Fruit fly (Drosophila melanogaster) whole organism, wandering third instar larva: ENCODE data around the gene CG34281.

Experiments used
- Abd-B ChIP-seq: fragments of >200 bp; optimal IDR thresholded peaks from 2 replicates; lab custom pipeline; 2017; ENCODE audit warnings: missing biosample characterization, missing genetic modification characterization
- HLH106 ChIP-seq: fragments of 200-800 bp; optimal IDR thresholded peaks from 3 replicates; lab custom pipeline; 2019; ENCODE audit warnings: missing biosample characterization, mild to moderate bottlenecking, missing genetic modification characterization, moderate library complexity
- h ChIP-seq: fragments of 200-800 bp; sonication (Bioruptor generic); optimal IDR thresholded peaks from 3 replicates; lab custom pipeline; 2016; ENCODE audit warnings: missing biosample characterization, mild to moderate bottlenecking, missing genetic modification characterization
- pan ChIP-seq: fragments of >200 bp; optimal IDR thresholded peaks from 2 replicates; lab custom pipeline; 2017

DNA sequence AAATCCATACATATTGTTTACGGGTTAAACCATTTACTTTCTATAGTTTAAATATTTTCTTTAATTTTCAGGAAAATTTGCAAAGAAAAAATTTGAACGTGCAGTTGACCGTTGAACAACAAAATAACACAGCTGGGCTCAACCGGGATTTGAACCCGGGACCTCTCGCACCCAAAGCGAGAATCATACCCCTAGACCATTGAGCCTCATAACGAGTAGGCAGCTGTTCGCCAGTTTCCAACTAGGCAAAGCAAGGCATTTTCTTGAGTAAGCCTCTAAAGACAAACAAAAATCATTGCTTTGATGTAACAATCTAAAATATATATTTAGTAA, 5.3 kb downstream of the CG34281 start:
- TF ChIP-seq pan (lab: Kevin White, UChicago), result no peak
- TF ChIP-seq Abd-B (GFP tag; lab: Kevin White, UChicago), result no peak
- no peak for TF ChIP-seq h (GFP tag; lab: Kevin White, UChicago)
- no peak for TF ChIP-seq HLH106
